Fruit fly (Drosophila melanogaster): ENCODE measurements around the gene PIG-P.
A peak's percentile ranks its signal among the peaks of the same experiment; 100 is the strongest.

Gene PIG-P

DNA sequence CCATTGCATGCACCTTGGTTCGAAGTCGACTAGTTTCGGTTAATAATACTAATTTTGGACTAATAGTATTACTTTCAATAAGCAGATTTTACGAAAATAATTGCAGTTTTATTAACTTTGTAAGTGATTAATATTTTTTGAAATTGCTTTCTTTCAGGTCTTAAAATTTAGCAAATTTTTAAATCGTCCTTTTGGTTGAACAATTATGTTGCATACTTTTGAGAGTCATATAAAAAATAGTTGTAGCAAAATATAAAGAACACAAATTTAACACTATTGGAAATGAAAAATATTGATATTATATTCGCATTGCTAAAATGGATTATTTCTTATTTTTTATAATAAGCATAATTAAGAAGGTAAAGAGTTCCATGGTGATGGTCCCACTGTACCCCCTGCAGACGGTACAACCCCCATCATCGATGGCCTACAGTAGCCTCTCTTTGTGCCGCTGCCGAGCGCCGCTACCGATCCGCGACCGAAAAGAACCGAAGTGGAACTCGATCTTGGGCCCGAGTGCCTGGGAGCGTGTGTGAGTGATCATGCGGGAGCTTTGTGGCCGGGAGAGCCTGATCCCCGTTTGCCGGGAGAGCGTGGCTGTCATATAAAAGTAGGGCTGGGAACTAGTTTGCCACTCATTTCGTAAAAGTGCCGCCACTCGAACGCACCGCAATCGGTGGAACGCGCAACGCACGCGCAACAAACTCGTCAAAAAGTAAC, 36.7 kb downstream of the PIG-P start (continued):
- TF ChIP-seq CG30403 (GFP tag; optimal IDR thresholded peaks at IDR 0.05) (peak; percentile 98), croc (GFP tag; conservative IDR thresholded peaks at IDR 0.05) (peak; percentile 89), CG18011 (GFP tag; optimal IDR thresholded peaks at IDR 0.05) (peak; percentile 75), cad (GFP tag; optimal IDR thresholded peaks at IDR 0.05) (no peak), trem (tag; optimal IDR thresholded peaks at IDR 0.05) (peak; percentile 94), repo (GFP tag; optimal IDR thresholded peaks at IDR 0.05) (peak; percentile 64), jing (GFP tag; optimal IDR thresholded peaks at IDR 0.05) (peak; percentile 57), chn (GFP tag; optimal IDR thresholded peaks at IDR 0.05) (peak; percentile 70), Myb (GFP tag; optimal IDR thresholded peaks at IDR 0.05) (peak; percentile 63), inv (GFP tag; IDR thresholded peaks at IDR 0.05; ENCODE audit: partially characterized antibody) (peak; percentile 32; the same call in 1 of the 2 replicates), Pdp1 (GFP tag; optimal IDR thresholded peaks at IDR 0.05) (peak; percentile 80 to 90), da (GFP tag; optimal IDR thresholded peaks at IDR 0.05) (peak; percentile 87), slou (GFP tag; optimal IDR thresholded peaks at IDR 0.05) (peak; percentile 84), Doc3 (GFP tag; IDR thresholded peaks at IDR 0.05; ENCODE audit: partially characterized antibody) (peak; percentile 44; the same call in 2 of the 3 replicates), CG1529 (GFP tag; optimal IDR thresholded peaks at IDR 0.05) (peak; percentile 93), CG17361 (GFP tag; IDR thresholded peaks at IDR 0.05) (peak; percentile 100), disco-r (GFP tag; optimal IDR thresholded peaks at IDR 0.05) (peak; percentile 71), dimm (GFP tag; IDR thresholded peaks at IDR 0.05) (peak; percentile 57), emc (GFP tag; optimal IDR thresholded peaks at IDR 0.05) (peak; percentile 47), mld (GFP tag; IDR thresholded peaks at IDR 0.05; ENCODE audit: partially characterized antibody) (no peak), btn (GFP tag; optimal IDR thresholded peaks at IDR 0.05) (peak; percentile 16), cato (GFP tag; optimal IDR thresholded peaks at IDR 0.05; ENCODE audit: borderline replicate concordance) (peak; percentile 93), CG5180 (GFP tag; optimal IDR thresholded peaks at IDR 0.05) (peak; percentile 87), dmrt99B (tag; optimal IDR thresholded peaks at IDR 0.05) (peak; percentile 97), Dip2 (GFP tag; IDR thresholded peaks at IDR 0.05) (no peak), HHEX (GFP tag; optimal IDR thresholded peaks at IDR 0.05) (peak; percentile 88), pan (optimal IDR thresholded peaks at IDR 0.05) (no peak), pan (GFP tag; optimal IDR thresholded peaks at IDR 0.05 in 1 of 2, IDR thresholded peaks at IDR 0.05 in 1 of 2) (peak in 1 of 2 experiments; percentile 86), vfl (GFP tag; optimal IDR thresholded peaks at IDR 0.05) (peak; percentile 53), hb (GFP tag; IDR thresholded peaks at IDR 0.05; ENCODE audit: partially characterized antibody) (peak; percentile 60; the same call in 1 of the 3 replicates), CG7556 (GFP tag; optimal IDR thresholded peaks at IDR 0.05) (peak; percentile 99), sr (GFP tag; IDR thresholded peaks at IDR 0.05) (no peak), GATAe (GFP tag; conservative IDR thresholded peaks at IDR 0.05) (peak; percentile 38; the same call in 1 of the 2 replicates), maf-S (GFP tag; optimal IDR thresholded peaks at IDR 0.05) (peak; percentile 80), CG13424 (tag; optimal IDR thresholded peaks at IDR 0.05) (peak; percentile 97), CG11085 (GFP tag; IDR thresholded peaks at IDR 0.05) (peak; percentile 54), NfI (GFP tag; optimal IDR thresholded peaks at IDR 0.05) (peak; percentile 91), C15 (GFP tag; IDR thresholded peaks at IDR 0.05) (0 out of 3 replicates have a peak, but pooled peaks have one; percentile 47), CG3407 (GFP tag; optimal IDR thresholded peaks at IDR 0.05) (peak; percentile 90), H15 (GFP tag; IDR thresholded peaks at IDR 0.05) (peak; percentile 78), amos (GFP tag; IDR thresholded peaks at IDR 0.05; ENCODE audit: partially characterized antibody) (peak; percentile 12; the same call in 1 of the 2 replicates), sens-2 (GFP tag; IDR thresholded peaks at IDR 0.05) (no peak; the same call in 1 of the 2 replicates), CG7987 (GFP tag; optimal IDR thresholded peaks at IDR 0.05) (peak; percentile 74), CG3847 (GFP tag; IDR thresholded peaks at IDR 0.05) (peak; percentile 87), p53 (GFP tag; optimal IDR thresholded peaks at IDR 0.05) (peak; percentile 52), Max (GFP tag; optimal IDR thresholded peaks at IDR 0.05) (peak; percentile 86), luna (GFP tag; optimal IDR thresholded peaks at IDR 0.05) (peak; percentile 62), CG9727 (GFP tag; optimal IDR thresholded peaks at IDR 0.05) (peak; percentile 99), corto (GFP tag; optimal IDR thresholded peaks at IDR 0.05) (no peak)

All from whole organism, embryonic.